Fruit fly (Drosophila melanogaster) whole organism, embryonic: ENCODE data around the gene Ttc26.

ENCODE experiments used
- Atf-2 ChIP-seq: fragments of 200-800 bp; sonication (Bioruptor generic); optimal IDR thresholded peaks from 2 replicates; lab custom pipeline; 2016; ENCODE audit warnings: missing biosample characterization, missing genetic modification characterization
- Bdp1 ChIP-seq: fragments of 200-800 bp; sonication (Bioruptor generic); optimal IDR thresholded peaks from 3 replicates; lab custom pipeline; 2016; ENCODE audit warnings: missing biosample characterization, missing genetic modification characterization
- BtbVII ChIP-seq: fragments of 200-800 bp; sonication (Bioruptor generic); optimal IDR thresholded peaks from 3 replicates; lab custom pipeline; 2017; ENCODE audit warnings: missing biosample characterization, mild to moderate bottlenecking, missing genetic modification characterization
- CG11456 ChIP-seq: fragments of 200-800 bp; sonication (Bioruptor generic); IDR thresholded peaks from 3 replicates; pipeline ENCODE4 v1.3.6; 2022; ENCODE audit warnings: missing biosample characterization, missing genetic modification characterization
- CG3163 ChIP-seq: fragments of 200-800 bp; sonication (Bioruptor generic); optimal IDR thresholded peaks from 3 replicates; lab custom pipeline; 2016; ENCODE audit warnings: missing biosample characterization, missing genetic modification characterization
- CG4707 ChIP-seq: fragments of 200-800 bp; sonication (Bioruptor generic); optimal IDR thresholded peaks from 2 replicates; lab custom pipeline; 2018; ENCODE audit warnings: missing biosample characterization, mild to moderate bottlenecking, missing genetic modification characterization, moderate library complexity
- CG8478 ChIP-seq: fragments of >200 bp; optimal IDR thresholded peaks from 2 replicates; lab custom pipeline; 2018
- Dek ChIP-seq: fragments of 200-800 bp; sonication (Bioruptor generic); optimal IDR thresholded peaks from 3 replicates; lab custom pipeline; 2019; ENCODE audit warnings: missing biosample characterization, mild to moderate bottlenecking, missing genetic modification characterization, moderate library complexity
- HLH54F ChIP-seq: fragments of 200-800 bp; sonication (Bioruptor generic); optimal IDR thresholded peaks from 3 replicates; lab custom pipeline; 2016; ENCODE audit warnings: missing biosample characterization, missing genetic modification characterization
- Mrtf ChIP-seq: fragments of 200-800 bp; sonication (Bioruptor generic); IDR thresholded peaks from 3 replicates; pipeline ENCODE4 v1.3.6; 2022; ENCODE audit warnings: missing biosample characterization, missing genetic modification characterization
- slou ChIP-seq: fragments of 200-800 bp; sonication (Bioruptor generic); optimal IDR thresholded peaks from 3 replicates; lab custom pipeline; 2016; ENCODE audit warnings: missing biosample characterization, missing genetic modification characterization
- tio ChIP-seq: fragments of 200-800 bp; sonication (Bioruptor generic); optimal IDR thresholded peaks from 2 replicates; lab custom pipeline; 2017; ENCODE audit warnings: missing biosample characterization, missing genetic modification characterization, inconsistent platforms
- tup ChIP-seq: fragments of 200-800 bp; sonication (Bioruptor generic); optimal IDR thresholded peaks from 2 replicates; lab custom pipeline; 2016; ENCODE audit warnings: missing biosample characterization, mild to moderate bottlenecking, missing genetic modification characterization, moderate library complexity

- no peak for TF ChIP-seq BtbVII (GFP tag; lab: Kevin White, UChicago)
- no peak for TF ChIP-seq CG8478
- no peak for TF ChIP-seq CG3163
- no peak for TF ChIP-seq Bdp1 (GFP tag; lab: Kevin White, UChicago)
- no peak for TF ChIP-seq CG11456
- TF ChIP-seq tup (GFP tag; lab: Kevin White, UChicago), result no peak
- no peak for TF ChIP-seq Dek (tag; lab: Kevin White, UChicago)
- TF ChIP-seq tio, result no peak
- TF ChIP-seq Atf-2 (GFP tag; lab: Kevin White, UChicago), result no peak
- no peak for TF ChIP-seq Mrtf
- TF ChIP-seq HLH54F, result no peak
- TF ChIP-seq slou (GFP tag; lab: Kevin White, UChicago), result no peak
- no peak for TF ChIP-seq CG4707
Measured at dm6 chr3R:15779505-15779904, 5.3 kb downstream of the Ttc26 start, which contains the start of gene CG5614.
